Fruit fly (Drosophila melanogaster): ENCODE measurements around the gene sgg.
A peak's percentile ranks its signal among the peaks of the same experiment; 100 is the strongest.

sgg gene

DNA sequence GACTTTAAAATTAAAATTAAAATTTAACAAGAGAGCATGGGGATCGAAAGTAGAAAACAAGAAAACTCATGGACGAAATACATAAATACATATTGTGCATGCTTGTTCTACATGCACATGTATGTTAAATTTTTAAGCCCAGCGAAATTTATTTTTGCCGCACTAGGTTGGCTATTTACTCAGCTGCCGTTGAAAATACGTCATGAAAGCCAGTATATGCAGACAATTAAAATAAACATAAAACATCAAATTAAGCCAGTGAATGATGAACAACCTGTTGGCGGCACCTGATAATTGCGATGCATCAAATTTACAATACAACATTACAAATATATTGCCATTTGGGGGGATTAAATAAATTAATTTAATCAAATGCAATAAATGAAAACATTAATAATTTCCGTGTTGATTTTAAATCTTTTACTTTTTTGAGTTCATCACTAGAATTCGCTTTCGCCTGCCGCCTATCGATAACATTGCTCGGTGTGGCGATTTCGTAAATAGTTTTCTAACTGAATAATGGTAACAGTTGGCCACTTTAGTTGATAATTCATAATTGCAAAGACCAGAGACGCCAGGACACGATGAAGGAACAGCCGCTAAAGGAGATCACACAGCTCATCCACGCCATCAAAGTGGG is 70.5 kb downstream of the sgg start, which contains the start of gene eIF2Bbeta (continued):
- TF ChIP-seq gfzf (GFP tag; optimal IDR thresholded peaks at IDR 0.05) (peak; percentile 31), CG9727 (GFP tag; optimal IDR thresholded peaks at IDR 0.05) (no peak)

DNA sequence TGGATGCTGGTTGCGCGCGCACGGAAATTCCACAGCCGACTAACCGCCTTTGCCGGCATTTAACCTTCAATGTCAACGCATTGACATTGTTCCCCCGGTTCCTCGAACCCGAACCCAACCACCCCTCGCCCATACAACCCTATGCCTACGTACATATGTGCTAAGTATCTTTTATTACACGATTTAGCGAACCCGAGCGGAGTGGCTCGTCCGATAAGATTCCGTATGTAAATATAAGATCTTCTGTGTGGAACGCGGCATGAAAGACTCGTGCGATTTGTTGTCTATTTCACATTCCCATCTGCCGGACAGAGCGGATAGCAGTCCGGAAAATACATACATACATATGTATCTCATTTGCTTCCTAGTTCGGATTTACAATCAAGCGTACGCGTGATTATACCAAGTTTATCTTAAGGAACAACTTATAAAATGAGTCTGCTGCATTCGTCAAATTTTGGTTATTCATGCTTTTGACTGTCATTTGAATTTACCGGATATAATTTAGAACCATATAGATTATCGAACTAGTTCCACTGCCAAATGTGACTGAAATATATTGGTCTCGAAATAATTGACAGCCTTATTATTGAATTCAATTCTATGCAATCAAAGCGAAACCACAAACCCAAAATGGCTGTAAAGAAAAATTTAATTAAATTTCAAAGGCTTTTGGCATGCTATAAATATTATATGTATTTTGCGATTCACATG is 73.8 kb downstream of the sgg start, which contains the start of gene CG2680:
Gene CG2680, minus strand, starts transcription at position 51 of the 714 bp plus-strand sequence.
- TF ChIP-seq Six4 (GFP tag; optimal IDR thresholded peaks at IDR 0.05) (no peak), Ets97D (GFP tag; optimal IDR thresholded peaks at IDR 0.05) (peak; percentile 41), pzg (GFP tag; optimal IDR thresholded peaks at IDR 0.05) (no peak), CG6854 (GFP tag; optimal IDR thresholded peaks at IDR 0.05) (no peak), CG15601 (tag; optimal IDR thresholded peaks at IDR 0.05) (peak; percentile 55), Hey (tag; optimal IDR thresholded peaks at IDR 0.05) (no peak), croc (GFP tag; conservative IDR thresholded peaks at IDR 0.05) (no peak), CG9727 (GFP tag; optimal IDR thresholded peaks at IDR 0.05) (no peak), Max (GFP tag; optimal IDR thresholded peaks at IDR 0.05) (no peak), CG1602 (GFP tag; optimal IDR thresholded peaks at IDR 0.05) (no peak), Hr51 (GFP tag; optimal IDR thresholded peaks at IDR 0.05) (no peak), CG3065 (GFP tag; optimal IDR thresholded peaks at IDR 0.05) (no peak), Deaf1 (tag; optimal IDR thresholded peaks at IDR 0.05) (peak; percentile 33), crol (GFP tag; IDR thresholded peaks at IDR 0.05) (0 out of 2 replicates have a peak, but pooled peaks have one; percentile 34), HLH3B (GFP tag; IDR thresholded peaks at IDR 0.05) (no peak), Oaz (GFP tag; IDR thresholded peaks at IDR 0.05) (no peak), CG15011 (GFP tag; optimal IDR thresholded peaks at IDR 0.05) (no peak), CG6689 (GFP tag; IDR thresholded peaks at IDR 0.05) (no peak), gsb-n (tag; optimal IDR thresholded peaks at IDR 0.05) (no peak), D (optimal IDR thresholded peaks at IDR 0.05) (no peak), D (GFP tag; optimal IDR thresholded peaks at IDR 0.05) (no peak), CG12391 (tag; optimal IDR thresholded peaks at IDR 0.05) (no peak), Med (GFP tag) (peak; percentile 64), ERR (GFP tag; optimal IDR thresholded peaks at IDR 0.05) (peak; percentile 39), CG1024 (GFP tag; IDR thresholded peaks at IDR 0.05) (no peak), her (GFP tag; optimal IDR thresholded peaks at IDR 0.05) (no peak), gsb (GFP tag; IDR thresholded peaks at IDR 0.05) (no peak), CG8290 (GFP tag; optimal IDR thresholded peaks at IDR 0.05) (no peak), CG8290 (tag; optimal IDR thresholded peaks at IDR 0.05) (no peak), CG31365 (tag; optimal IDR thresholded peaks at IDR 0.05) (no peak), Ptx1 (GFP tag; IDR thresholded peaks at IDR 0.05) (no peak), CG15514 (GFP tag; optimal IDR thresholded peaks at IDR 0.05) (peak; percentile 98), CG13894 (tag; optimal IDR thresholded peaks at IDR 0.05) (no peak), CG2129 (GFP tag; IDR thresholded peaks at IDR 0.05; ENCODE audit: partially characterized antibody) (no peak), CG31441 (GFP tag; IDR thresholded peaks at IDR 0.05) (0 out of 2 replicates have a peak, but pooled peaks have one; percentile 4), CG10147 (GFP tag; optimal IDR thresholded peaks at IDR 0.05) (no peak), CG10979 (tag; optimal IDR thresholded peaks at IDR 0.05) (no peak), CG10462 (GFP tag; optimal IDR thresholded peaks at IDR 0.05) (no peak), nerfin-1 (tag; optimal IDR thresholded peaks at IDR 0.05) (no peak), stwl (tag; optimal IDR thresholded peaks at IDR 0.05) (peak; percentile 3)

Data from whole organism, embryonic.